Fruit fly (Drosophila melanogaster): ENCODE measurements around the gene Nmdmc.

The Nmdmc gene

DNA sequence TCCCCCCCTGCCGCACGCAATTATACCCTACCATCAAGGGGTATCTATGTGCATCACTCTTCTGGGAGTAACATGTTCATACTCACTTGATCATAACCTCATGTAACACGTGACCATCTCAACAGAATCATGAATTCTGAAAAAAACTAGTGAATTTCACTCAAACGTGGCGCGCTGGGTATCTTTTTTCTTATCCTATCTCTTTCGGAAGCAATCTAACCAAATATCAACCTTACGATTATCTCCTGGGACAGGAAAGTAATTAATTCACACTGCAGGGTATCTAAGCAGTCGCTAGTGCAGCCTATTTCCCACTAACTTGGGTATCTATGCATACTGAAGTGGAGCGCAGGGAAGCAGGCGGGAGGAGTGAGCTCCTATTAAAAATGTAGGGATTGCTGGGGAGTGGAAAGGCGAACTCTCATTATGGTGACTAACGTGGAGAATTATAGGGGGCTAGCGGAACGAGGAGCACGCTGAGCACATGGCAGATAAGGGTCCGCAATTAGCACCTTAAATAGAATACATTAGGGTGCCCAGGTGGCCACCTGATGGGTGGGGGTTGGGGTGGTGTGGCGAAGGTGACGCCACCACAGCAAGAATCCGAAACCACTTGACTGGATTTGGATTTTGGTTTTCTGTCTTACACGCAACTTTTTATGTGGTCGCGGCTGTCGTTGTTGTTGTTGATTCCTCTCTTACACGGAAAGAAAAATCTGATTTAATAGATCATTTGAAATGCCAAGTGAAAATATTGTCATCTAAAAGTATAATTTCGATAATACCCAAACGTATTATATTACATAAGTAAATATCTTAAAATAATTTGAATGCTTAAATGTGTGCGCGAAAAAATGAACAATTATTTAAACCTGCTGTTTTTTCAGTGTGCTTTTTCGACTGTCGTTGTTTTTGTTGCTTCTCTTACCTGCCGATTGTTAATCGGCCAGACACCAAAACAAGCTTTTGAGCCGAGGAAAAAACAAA lies 5.1 kb upstream of the Nmdmc start (continued):
- TF ChIP-seq NC2α (GFP tag; optimal IDR thresholded peaks at IDR 0.05), result peak; percentile 46
- peak; percentile 83 for TF ChIP-seq Nf-YB (GFP tag; optimal IDR thresholded peaks at IDR 0.05)
- TF ChIP-seq CG4854 (GFP tag; optimal IDR thresholded peaks at IDR 0.05), result peak; percentile 86
- no peak for TF ChIP-seq CG16779 (GFP tag; IDR thresholded peaks at IDR 0.05)
- TF ChIP-seq Ptx1 (GFP tag; IDR thresholded peaks at IDR 0.05), result no peak
- TF ChIP-seq CG11723 (GFP tag; optimal IDR thresholded peaks at IDR 0.05), result peak; percentile 82
- TF ChIP-seq gro (GFP tag; optimal IDR thresholded peaks at IDR 0.05), result peak; percentile 70
- TF ChIP-seq Camta (GFP tag; optimal IDR thresholded peaks at IDR 0.05), result peak; percentile 69
- peak; percentile 82 for TF ChIP-seq exex (tag; optimal IDR thresholded peaks at IDR 0.05)
- peak; percentile 94 for TF ChIP-seq CG17829 (tag; optimal IDR thresholded peaks at IDR 0.05)
- no peak for TF ChIP-seq gfzf (GFP tag; optimal IDR thresholded peaks at IDR 0.05)
- TF ChIP-seq aop (GFP tag; IDR thresholded peaks at IDR 0.05), result no peak
- peak; percentile 89 for TF ChIP-seq Fer2 (tag; optimal IDR thresholded peaks at IDR 0.05)
- peak; percentile 83 for TF ChIP-seq CG12942 (GFP tag; optimal IDR thresholded peaks at IDR 0.05)
- peak; percentile 86 for TF ChIP-seq MTF-1 (GFP tag; optimal IDR thresholded peaks at IDR 0.05; ENCODE audit: borderline replicate concordance)
- TF ChIP-seq CG11696 (GFP tag; IDR thresholded peaks at IDR 0.05), result no peak
- peak; percentile 86 for TF ChIP-seq CG3065 (GFP tag; optimal IDR thresholded peaks at IDR 0.05)
- TF ChIP-seq ranshi (GFP tag; IDR thresholded peaks at IDR 0.05), result no peak
- peak; percentile 73 for TF ChIP-seq CG9437 (GFP tag; optimal IDR thresholded peaks at IDR 0.05)
- peak; percentile 95 for TF ChIP-seq CrebB (tag; optimal IDR thresholded peaks at IDR 0.05)
- TF ChIP-seq bcd (GFP tag; optimal IDR thresholded peaks at IDR 0.05), result peak; percentile 94
- TF ChIP-seq CG1832 (GFP tag; optimal IDR thresholded peaks at IDR 0.05), result no peak
- peak; percentile 29 for TF ChIP-seq CG3163 (GFP tag; optimal IDR thresholded peaks at IDR 0.05)
- TF ChIP-seq CG7839 (tag; optimal IDR thresholded peaks at IDR 0.05), result peak; percentile 98
- peak; percentile 80 for TF ChIP-seq Usf (GFP tag; optimal IDR thresholded peaks at IDR 0.05)
- peak; percentile 59 for TF ChIP-seq jumu (GFP tag; optimal IDR thresholded peaks at IDR 0.05)
- peak; percentile 77 for TF ChIP-seq ems (GFP tag; optimal IDR thresholded peaks at IDR 0.05)
- TF ChIP-seq dati (GFP tag; IDR thresholded peaks at IDR 0.05), result no peak
- no peak for TF ChIP-seq slbo (GFP tag; IDR thresholded peaks at IDR 0.05)
- peak; percentile 76 for TF ChIP-seq Nf-YC (tag; optimal IDR thresholded peaks at IDR 0.05)
- no peak for TF ChIP-seq dan (GFP tag; IDR thresholded peaks at IDR 0.05)
- peak; percentile 52 for TF ChIP-seq CG30020 (tag; optimal IDR thresholded peaks at IDR 0.05)
- TF ChIP-seq ac (GFP tag; optimal IDR thresholded peaks at IDR 0.05), result peak; percentile 38
- TF ChIP-seq CG1603 (tag; optimal IDR thresholded peaks at IDR 0.05), result peak; percentile 93
- peak; percentile 96 for TF ChIP-seq nmo (GFP tag; optimal IDR thresholded peaks at IDR 0.05)
- no peak for TF ChIP-seq CG5953 (GFP tag; IDR thresholded peaks at IDR 0.05)
- TF ChIP-seq br (optimal IDR thresholded peaks at IDR 0.05), result no peak
- TF ChIP-seq CG13123 (GFP tag; optimal IDR thresholded peaks at IDR 0.05), result peak; percentile 82
- TF ChIP-seq CG10321 (GFP tag; IDR thresholded peaks at IDR 0.05), result no peak
- no peak for TF ChIP-seq CG17612 (GFP tag; IDR thresholded peaks at IDR 0.05)
- no peak for TF ChIP-seq CG42726 (GFP tag; IDR thresholded peaks at IDR 0.05; ENCODE audit: partially characterized antibody)
- peak; percentile 92 for TF ChIP-seq fd3F (GFP tag; optimal IDR thresholded peaks at IDR 0.05)
- peak; percentile 89 for TF ChIP-seq CG6765 (GFP tag; optimal IDR thresholded peaks at IDR 0.05)
- TF ChIP-seq vnd (GFP tag; IDR thresholded peaks at IDR 0.05; ENCODE audit: partially characterized antibody), result no peak
- TF ChIP-seq Jarid2 (GFP tag; optimal IDR thresholded peaks at IDR 0.05), result peak; percentile 72
- TF ChIP-seq sna (GFP tag; IDR thresholded peaks at IDR 0.05; ENCODE audit: partially characterized antibody), result no peak
- TF ChIP-seq sima (GFP tag; optimal IDR thresholded peaks at IDR 0.05), result peak; percentile 77
- peak; percentile 81 for TF ChIP-seq CG5245 (GFP tag; optimal IDR thresholded peaks at IDR 0.05)
- no peak for TF ChIP-seq BEAF-32 (GFP tag; optimal IDR thresholded peaks at IDR 0.05)

All from whole organism, embryonic.